Fruit fly (Drosophila melanogaster) whole organism, adult: ENCODE results near the gene Pcmt.

Source experiments
- bab1 ChIP-seq: fragments of 200-800 bp; sonication (Bioruptor generic); optimal IDR thresholded peaks from 3 replicates; lab custom pipeline; 2019; ENCODE audit warnings: missing biosample characterization, mild to moderate bottlenecking, missing genetic modification characterization, moderate library complexity
- kay ChIP-seq: fragments of 200-800 bp; sonication (Bioruptor generic); peaks from one replicate; lab custom pipeline; 2016; ENCODE audit warnings: missing biosample characterization, missing genetic modification characterization, borderline replicate concordance
- toe ChIP-seq: fragments of 200-800 bp; sonication (Bioruptor generic); optimal IDR thresholded peaks from 2 replicates; lab custom pipeline; 2016; ENCODE audit warnings: missing biosample characterization, missing genetic modification characterization

DNA sequence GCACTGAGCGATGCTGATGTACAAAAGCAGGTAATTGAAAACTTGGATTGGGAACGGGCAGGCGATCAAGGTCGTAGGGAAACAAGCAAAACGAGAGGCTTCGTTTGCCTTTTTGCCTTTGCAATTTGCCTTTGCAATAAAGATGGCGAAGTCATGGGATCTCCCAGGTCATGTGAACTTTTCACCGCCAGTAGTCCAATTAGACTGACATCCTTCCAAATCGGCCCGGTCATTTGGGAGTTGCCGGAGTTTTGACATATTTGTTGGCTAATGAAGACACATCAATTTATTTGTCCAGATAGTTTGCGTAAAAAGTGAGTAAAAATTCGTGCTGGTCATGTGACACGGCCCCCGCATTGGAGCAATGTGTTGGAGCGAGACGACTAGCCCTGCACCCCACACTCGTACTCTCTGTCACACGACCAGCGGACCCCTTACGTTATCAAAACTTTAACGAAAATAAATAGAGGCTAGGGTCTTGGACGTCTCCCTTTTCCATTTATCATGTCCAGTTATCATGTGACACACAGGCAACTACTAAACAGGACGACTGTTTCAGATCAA, 38.0 kb upstream of the Pcmt start:
- no peak for TF ChIP-seq toe (GFP tag; lab: Kevin White, UChicago)
- TF ChIP-seq kay = no peak
- peak; percentile 15 for TF ChIP-seq bab1 (GFP tag; lab: Kevin White, UChicago)
